Worm (Caenorhabditis elegans): Measurements from ENCODE around the gene mct-3.

DNA sequence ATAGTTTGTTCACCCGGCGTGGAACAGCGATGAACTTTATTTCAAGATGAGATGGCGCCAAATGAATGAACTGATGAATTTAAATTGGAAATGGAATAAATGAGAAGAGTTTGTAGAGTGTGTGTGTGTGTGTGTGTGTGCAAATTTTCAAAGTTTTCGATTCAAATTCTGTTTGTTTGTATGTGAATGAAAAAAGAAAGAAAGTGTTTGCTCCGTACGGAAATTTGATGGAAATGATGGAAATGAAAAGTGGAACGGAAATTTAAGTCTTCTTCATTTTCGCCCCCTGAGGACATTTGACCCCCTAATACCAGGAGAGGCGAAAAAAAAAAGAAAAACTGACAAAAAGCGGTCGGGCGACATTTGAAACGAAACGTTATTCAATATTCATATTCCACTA is 25.4 kb downstream of the mct-3 start:
- TF ChIP-seq nhr-237 (tag; optimal IDR thresholded peaks at IDR 0.05) (no peak), unc-39 (tag; optimal IDR thresholded peaks at IDR 0.05) (no peak), lsy-2 (tag; optimal IDR thresholded peaks at IDR 0.05) (no peak), nhr-12 (tag; optimal IDR thresholded peaks at IDR 0.05) (no peak), snpc-4 (tag; optimal IDR thresholded peaks at IDR 0.05) (no peak)

Data from whole organism, mixed stage, embryonic.